Worm (Caenorhabditis elegans) whole organism, late embryonic: ENCODE measurements around the gene W08E12.6.
"Not testable (repeated sequence)": the region's sequence is repeated elsewhere in the genome, so short reads cannot be mapped to it uniquely, and the experiment has no call there.

ENCODE experiments used
- C08G9.2 ChIP-seq: sonication (generic microtip); optimal IDR thresholded peaks from 2 replicates; lab custom pipeline; 2016; ENCODE audit warnings: mild to moderate bottlenecking, missing genetic modification characterization, moderate library complexity, missing compliant biosample characterization
- K02D7.2 ChIP-seq: sonication (generic microtip); optimal IDR thresholded peaks from 2 replicates; lab custom pipeline; 2017; ENCODE audit warnings: mild to moderate bottlenecking, missing genetic modification characterization, missing compliant biosample characterization
- T23F11.4 ChIP-seq: fragments of 200-800 bp; sonication (Bioruptor generic); optimal IDR thresholded peaks from 2 replicates; lab custom pipeline; 2018; ENCODE audit warnings: mild to moderate bottlenecking, missing genetic modification characterization, missing compliant biosample characterization
- ahr-1 ChIP-seq: sonication (generic microtip); optimal IDR thresholded peaks from 2 replicates; lab custom pipeline; 2016; ENCODE audit warnings: missing genetic modification characterization, missing compliant biosample characterization
- ceh-22 ChIP-seq: sonication (generic microtip); optimal IDR thresholded peaks from 2 replicates; lab custom pipeline; 2017; ENCODE audit warnings: missing biosample characterization, missing genetic modification characterization
- ceh-24 ChIP-seq: sonication (generic microtip); optimal IDR thresholded peaks from 2 replicates; lab custom pipeline; 2016; ENCODE audit warnings: mild to moderate bottlenecking, missing genetic modification characterization, missing compliant biosample characterization
- ceh-45 ChIP-seq: fragments of 200-800 bp; sonication (Bioruptor generic); IDR thresholded peaks from 2 replicates; pipeline ENCODE4 v1.3.6; 2022; ENCODE audit warnings: missing genetic modification reagents, missing genetic modification characterization, missing compliant biosample characterization
- ceh-6 ChIP-seq: fragments of 200-800 bp; sonication (Bioruptor generic); optimal IDR thresholded peaks from 2 replicates; lab custom pipeline; 2018; ENCODE audit warnings: mild to moderate bottlenecking, missing genetic modification characterization, missing compliant biosample characterization
- dve-1 ChIP-seq: sonication (generic microtip); optimal IDR thresholded peaks from 2 replicates; lab custom pipeline; 2017; ENCODE audit warnings: antibody characterized with exemption, mild to moderate bottlenecking, missing genetic modification characterization, missing compliant biosample characterization
- elt-4 ChIP-seq: sonication (generic microtip); optimal IDR thresholded peaks from 2 replicates; lab custom pipeline; 2016; ENCODE audit warnings: missing genetic modification characterization, missing compliant biosample characterization
- fax-1 ChIP-seq: sonication (generic microtip); optimal IDR thresholded peaks from 2 replicates; lab custom pipeline; 2016; ENCODE audit warnings: missing genotype, missing genetic modification characterization, missing compliant biosample characterization
- fkh-10 ChIP-seq: fragments of 150-350 bp; optimal IDR thresholded peaks from 2 replicates; lab custom pipeline; 2014; ENCODE audit warnings: missing biosample characterization, missing genetic modification reagents, missing genetic modification characterization
- hlh-30 ChIP-seq: sonication (generic microtip); optimal IDR thresholded peaks from 2 replicates; lab custom pipeline; 2017; ENCODE audit warnings: antibody characterized with exemption, missing genetic modification characterization, missing compliant biosample characterization; ENCODE audit not compliant: insufficient read depth
- hlh-8 ChIP-seq: sonication (generic microtip); optimal IDR thresholded peaks from 2 replicates; lab custom pipeline; 2016; ENCODE audit warnings: missing genotype, missing genetic modification characterization, missing compliant biosample characterization
- lin-11 ChIP-seq: fragments of 200-800 bp; sonication (Bioruptor generic); optimal IDR thresholded peaks from 2 replicates; lab custom pipeline; 2018; ENCODE audit warnings: mild to moderate bottlenecking, missing genetic modification characterization, missing compliant biosample characterization
- mec-3 ChIP-seq: sonication (generic microtip); optimal IDR thresholded peaks from 2 replicates; lab custom pipeline; 2016; ENCODE audit warnings: borderline replicate concordance, missing genetic modification characterization, missing compliant biosample characterization
- nhr-232 ChIP-seq: sonication (generic microtip); optimal IDR thresholded peaks from 2 replicates; lab custom pipeline; 2016; ENCODE audit warnings: missing genetic modification characterization, missing compliant biosample characterization
- pag-3 ChIP-seq: sonication (generic microtip); optimal IDR thresholded peaks from 2 replicates; lab custom pipeline; 2016; ENCODE audit warnings: missing compliant biosample characterization, missing genetic modification characterization, borderline replicate concordance
- pat-9 ChIP-seq: fragments of 200-800 bp; sonication (Bioruptor generic); optimal IDR thresholded peaks from 2 replicates; lab custom pipeline; 2018; ENCODE audit warnings: mild to moderate bottlenecking, missing genetic modification characterization, moderate library complexity, missing compliant biosample characterization
- pha-2 ChIP-seq: sonication (generic microtip); optimal IDR thresholded peaks from 2 replicates; lab custom pipeline; 2017; ENCODE audit warnings: mild to moderate bottlenecking, missing genetic modification characterization, missing compliant biosample characterization
- pha-4 ChIP-seq: fragments of 150-350 bp; optimal IDR thresholded peaks from 2 replicates; lab custom pipeline; 2018; ENCODE audit warnings: missing biosample characterization, missing genetic modification reagents, missing genetic modification characterization
- ref-2 ChIP-seq: sonication (generic microtip); optimal IDR thresholded peaks from 2 replicates; lab custom pipeline; 2016; ENCODE audit warnings: missing genetic modification characterization, missing compliant biosample characterization
- rnt-1 ChIP-seq: sonication (generic microtip); optimal IDR thresholded peaks from 2 replicates; lab custom pipeline; 2016; ENCODE audit warnings: missing genetic modification characterization, missing compliant biosample characterization
- sdc-2 ChIP-seq: sonication (generic microtip); optimal IDR thresholded peaks from 2 replicates; lab custom pipeline; 2016; ENCODE audit warnings: missing genotype, missing genetic modification characterization, missing compliant biosample characterization
- sox-2 ChIP-seq: fragments of 200-800 bp; sonication (Bioruptor generic); IDR thresholded peaks from 2 replicates; pipeline ENCODE4 v1.3.6; 2022; ENCODE audit warnings: missing genetic modification reagents, missing genetic modification characterization, missing compliant biosample characterization
- tbx-7 ChIP-seq: sonication (generic microtip); optimal IDR thresholded peaks from 2 replicates; lab custom pipeline; 2016; ENCODE audit warnings: missing genotype, missing genetic modification characterization, missing compliant biosample characterization
- ttx-3 ChIP-seq: sonication (generic microtip); optimal IDR thresholded peaks from 2 replicates; lab custom pipeline; 2016; ENCODE audit warnings: missing genetic modification reagents, missing genetic modification characterization, missing compliant biosample characterization
- unc-3 ChIP-seq, 2 experiments: fragments of 200-800 bp in 1 of 2; sonication (Bioruptor generic) in 1 of 2; sonication (generic microtip) in 1 of 2; conservative IDR thresholded peaks in 1 of 2; optimal IDR thresholded peaks in 1 of 2; 2 replicates each; pipeline versions ENCODE4 v1.3.6 to Lab custom; 2016 to 2022; ENCODE audit warnings: missing compliant biosample characterization in 2 of 2, missing genetic modification characterization in 2 of 2, missing genetic modification reagents in 1 of 2
- unc-42 ChIP-seq: sonication (generic microtip); optimal IDR thresholded peaks from 2 replicates; lab custom pipeline; 2016; ENCODE audit warnings: missing genotype, missing genetic modification characterization, missing compliant biosample characterization
- unc-86 ChIP-seq: sonication (generic microtip); optimal IDR thresholded peaks from 2 replicates; lab custom pipeline; 2016; ENCODE audit warnings: missing genetic modification characterization, missing compliant biosample characterization
- ztf-16 ChIP-seq: sonication (generic microtip); optimal IDR thresholded peaks from 2 replicates; lab custom pipeline; 2017; ENCODE audit warnings: missing genetic modification characterization, missing compliant biosample characterization

W08E12.6 gene

DNA sequence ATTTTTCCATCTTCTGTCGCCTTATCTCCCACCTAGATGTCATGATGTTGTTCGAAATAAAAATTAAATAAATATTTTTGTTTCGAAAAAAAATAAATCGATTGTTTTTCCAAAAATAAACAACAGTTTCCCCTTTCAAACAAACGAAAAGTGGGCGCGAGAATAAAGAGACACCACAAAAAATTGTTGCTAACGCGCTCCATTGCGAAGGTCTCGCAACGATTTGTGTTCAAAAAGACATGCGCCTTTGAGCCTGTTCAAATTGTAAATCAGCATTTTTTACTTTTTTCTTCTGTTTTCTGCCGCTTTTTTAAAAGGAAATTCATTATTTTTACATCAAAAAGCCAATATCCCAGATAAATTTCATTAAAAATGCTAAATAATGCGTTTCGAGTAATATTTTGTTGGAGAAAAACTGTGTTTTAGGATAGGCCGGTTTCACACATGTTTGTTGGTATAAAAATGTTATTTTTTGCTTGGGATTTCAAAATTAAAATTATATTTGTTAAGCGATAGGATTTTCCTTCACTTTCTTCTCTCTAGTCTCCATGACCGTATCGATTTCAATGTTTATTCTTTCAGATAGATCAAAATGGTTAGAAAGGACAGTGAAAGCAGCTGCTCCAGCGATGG is 3.7 kb upstream of the W08E12.6 start, which contains the start of gene W08E12.7 (continued):
- TF ChIP-seq K02D7.2 (tag; lab: Kevin White, UChicago), result peak; percentile 3
- peak; percentile 68 for TF ChIP-seq ttx-3
- TF ChIP-seq lin-11 (tag; lab: Kevin White, UChicago), result peak; percentile 17
- TF ChIP-seq unc-42, result peak; percentile 72
- TF ChIP-seq hlh-8 (tag; lab: Kevin White, UChicago), result peak; percentile 84
- TF ChIP-seq dve-1 (tag; lab: Kevin White, UChicago), result peak; percentile 74
- peak; percentile 0 for TF ChIP-seq sdc-2 (tag; lab: Kevin White, UChicago)
- TF ChIP-seq fax-1, result peak; percentile 78
- TF ChIP-seq ahr-1 (tag; lab: Kevin White, UChicago), result peak; percentile 25
- peak; percentile 35 for TF ChIP-seq pat-9 (tag; lab: Kevin White, UChicago)
- TF ChIP-seq elt-4, result no peak
- peak; percentile 86 for TF ChIP-seq rnt-1
- no peak for TF ChIP-seq nhr-232 (tag; lab: Kevin White, UChicago)
- no peak for TF ChIP-seq ceh-22 (tag; lab: Kevin White, UChicago)
- TF ChIP-seq ceh-45 (GFP tag; lab: Robert Waterston, UW), result 0 out of 2 replicates have a peak, but pooled peaks have one; percentile 10
- TF ChIP-seq ztf-16, result peak; percentile 41
- peak; percentile 21 for TF ChIP-seq ceh-24
- peak; percentile 70 for TF ChIP-seq unc-86 (tag; lab: Kevin White, UChicago)

DNA sequence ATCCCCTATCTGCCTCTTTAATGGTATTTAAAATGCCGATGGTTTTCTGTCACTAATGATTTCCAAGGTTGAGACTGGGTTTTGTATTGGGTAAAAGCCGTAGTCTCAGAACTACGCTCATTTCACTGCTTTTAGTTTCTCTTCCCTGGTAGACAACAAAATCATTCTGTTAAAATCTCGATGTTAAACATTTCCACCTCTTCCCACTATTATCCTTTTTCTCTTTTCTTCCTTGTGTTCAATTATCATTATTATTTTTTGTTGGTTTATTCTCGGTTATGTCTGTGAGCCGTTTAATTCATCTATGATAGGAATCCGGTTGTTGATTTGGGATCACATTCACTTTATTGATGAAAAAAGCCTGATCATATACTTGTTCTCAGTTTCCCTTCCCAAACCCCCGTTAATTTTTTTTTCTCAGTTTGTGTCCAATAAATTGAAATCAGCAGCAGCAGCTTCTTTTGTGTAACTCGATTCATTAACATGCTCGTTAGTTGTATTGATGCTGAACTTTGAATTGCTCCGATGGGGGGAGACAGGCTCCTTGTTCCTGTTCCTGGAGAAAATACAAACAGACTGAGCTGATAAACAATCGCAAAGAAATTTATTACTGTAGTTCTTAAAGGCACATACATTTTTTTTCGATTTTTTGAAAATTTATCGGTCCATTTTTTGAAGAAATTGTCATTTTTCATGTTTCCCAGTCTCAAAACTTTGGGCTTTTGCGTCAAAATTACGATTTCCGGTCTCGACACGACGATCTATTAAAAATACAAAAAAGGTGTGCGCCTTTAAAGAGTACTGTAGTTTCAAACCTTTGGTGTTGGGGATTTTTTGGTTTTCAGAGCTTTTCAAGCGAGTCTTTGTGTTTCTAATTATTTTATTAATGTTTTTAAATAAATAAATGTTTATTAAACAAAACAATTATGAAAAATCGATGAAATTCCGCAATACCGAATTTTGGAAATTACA is 1.5 kb upstream of the W08E12.6 start:
- TF ChIP-seq hlh-30 (no peak), tbx-7 (no peak), unc-86 (tag; lab: Kevin White, UChicago) (no peak), sdc-2 (tag; lab: Kevin White, UChicago) (no peak)
- TF ChIP-seq, all 69 proteins: peak for 0

DNA sequence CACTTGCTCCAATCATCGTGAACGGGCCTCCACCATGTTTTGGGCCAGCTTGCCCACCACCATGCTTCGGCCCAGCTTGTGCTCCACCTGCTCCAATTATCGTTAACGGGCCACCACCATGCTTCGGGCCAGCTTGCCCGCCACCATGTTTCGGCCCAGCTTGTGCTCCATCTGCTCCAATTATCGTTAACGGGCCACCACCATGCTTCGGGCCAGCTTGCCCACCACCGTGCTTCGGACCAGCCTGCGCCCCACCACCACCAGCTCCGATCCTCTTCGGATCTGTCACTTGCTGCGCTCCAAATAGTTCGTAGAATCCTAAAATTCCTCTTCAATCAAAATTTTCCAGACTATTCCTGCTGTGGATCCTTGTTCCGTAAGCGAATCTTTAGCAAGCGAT is 829 bp downstream of the W08E12.6 start:
- TF ChIP-seq ceh-6, result no peak
- no peak for TF ChIP-seq sox-2 (GFP tag; lab: Robert Waterston, UW)
- TF ChIP-seq fkh-10 (GFP tag; lab: Kevin White, UChicago), result no peak
- TF ChIP-seq ceh-45 (GFP tag; lab: Robert Waterston, UW), result no peak
- TF ChIP-seq C08G9.2 (tag; lab: Kevin White, UChicago), result no peak

DNA sequence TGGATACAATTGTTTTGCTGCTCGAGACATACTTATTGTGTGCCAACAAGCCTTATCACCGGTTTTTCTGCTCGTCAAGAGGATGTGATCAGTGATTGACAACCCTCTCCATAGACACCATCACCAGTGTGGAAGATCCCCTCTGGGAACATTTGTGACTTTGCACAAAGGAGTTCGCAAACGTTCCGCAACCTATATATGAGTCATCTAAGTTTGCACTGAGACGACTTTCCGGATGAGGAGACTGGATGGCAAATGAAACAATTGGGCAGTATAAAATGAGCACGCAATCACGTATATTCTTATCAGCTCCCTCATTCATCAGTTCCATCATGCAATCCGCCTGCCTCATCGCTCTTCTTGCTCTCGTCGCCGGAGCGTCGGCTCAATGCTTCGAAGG is 2.1 kb downstream of the W08E12.6 start, which contains the start of gene W08E12.5:
W08E12.5 (plus strand) TSS at position 301 of the 400 bp plus-strand sequence.
- TF ChIP-seq pag-3 (tag; lab: Kevin White, UChicago), result no peak
- TF ChIP-seq ahr-1 (tag; lab: Kevin White, UChicago), result no peak
- no peak for TF ChIP-seq pha-4 (tag; lab: Kevin White, UChicago)
- TF ChIP-seq tbx-7, result no peak
- no peak for TF ChIP-seq pat-9 (tag; lab: Kevin White, UChicago)
- no peak for TF ChIP-seq pha-2 (tag; lab: Kevin White, UChicago)
- no peak for TF ChIP-seq K02D7.2 (tag; lab: Kevin White, UChicago)
- TF ChIP-seq T23F11.4, result no peak
- no peak for TF ChIP-seq ceh-24
- no peak for TF ChIP-seq ref-2 (tag; lab: Kevin White, UChicago)
- no peak for TF ChIP-seq dve-1 (tag; lab: Kevin White, UChicago)
- TF ChIP-seq, all 69 proteins: peak for 0

DNA sequence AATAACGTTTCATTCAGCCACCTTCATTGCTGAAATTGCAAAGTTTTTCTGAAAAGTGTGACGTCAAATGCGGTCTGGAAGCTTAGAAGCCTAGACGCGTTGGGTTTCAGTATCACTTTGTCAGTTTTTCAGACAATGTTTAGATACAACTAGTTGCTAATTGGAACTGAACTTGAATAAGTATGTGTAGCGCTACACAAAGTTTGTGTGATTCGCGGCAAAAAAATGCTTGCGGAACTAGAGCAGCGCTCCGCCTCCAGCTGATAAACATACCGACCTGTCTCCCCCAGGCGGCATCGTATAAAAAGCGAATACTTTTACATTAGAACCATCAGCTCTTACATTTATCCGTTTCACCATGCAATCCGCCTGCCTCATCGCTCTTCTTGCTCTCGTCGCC is 3.7 kb downstream of the W08E12.6 start, which contains the start of gene W08E12.4:
W08E12.4 (plus strand) TSS at position 301 of the 400 bp plus-strand sequence.
- not testable (repeated sequence) for TF ChIP-seq mec-3 (tag; lab: Kevin White, UChicago); sox-2 (GFP tag; lab: Robert Waterston, UW); unc-3 (GFP tag; conservative IDR thresholded peaks at IDR 0.05; lab: Robert Waterston, UW); unc-3 (tag; optimal IDR thresholded peaks at IDR 0.05; lab: Kevin White, UChicago)
